Worm (Caenorhabditis elegans) whole organism, mixed stage, embryonic: ENCODE results near the gene W07B8.4.

Source experiments
- ceh-43 ChIP-seq: fragments of 200-800 bp; sonication (Bioruptor generic); optimal IDR thresholded peaks from 2 replicates; lab custom pipeline; 2018; ENCODE audit warnings: mild to moderate bottlenecking, missing genetic modification characterization, moderate library complexity, missing compliant biosample characterization
- ces-1 ChIP-seq: fragments of 150-350 bp; optimal IDR thresholded peaks from 2 replicates; lab custom pipeline; 2014; ENCODE audit warnings: missing biosample characterization, missing genetic modification reagents, missing genetic modification characterization
- elt-1 ChIP-seq: sonication (generic microtip); optimal IDR thresholded peaks from 2 replicates; lab custom pipeline; 2017; ENCODE audit warnings: missing genetic modification characterization, mild to moderate bottlenecking, missing compliant biosample characterization, antibody characterized with exemption, moderate library complexity, borderline replicate concordance; ENCODE audit not compliant: insufficient read depth
- sem-2 ChIP-seq: fragments of 200-800 bp; sonication (Bioruptor generic); optimal IDR thresholded peaks from 2 replicates; lab custom pipeline; 2018; ENCODE audit warnings: mild to moderate bottlenecking, missing genetic modification characterization, missing compliant biosample characterization

ce11 chrV:1092359-1092758, 39.4 kb downstream of the W07B8.4 start, which contains the start of gene Y50D4B.4:
- TF ChIP-seq ceh-43 (GFP tag; lab: Kevin White, UChicago) (no peak), ces-1 (GFP tag; lab: Kevin White, UChicago) (no peak), elt-1 (tag; lab: Kevin White, UChicago) (no peak), sem-2 (GFP tag; lab: Kevin White, UChicago) (no peak)
